Fruit fly (Drosophila melanogaster) whole organism, wandering third instar larva: Measurements from ENCODE around the gene CG14995.

Experiments used
- GATAd ChIP-seq: sonication (Bioruptor generic); optimal IDR thresholded peaks from 2 replicates; lab custom pipeline; 2016; ENCODE audit warnings: missing biosample characterization, missing genetic modification characterization
- Mio ChIP-seq: sonication (Bioruptor generic); optimal IDR thresholded peaks from 2 replicates; lab custom pipeline; 2016; ENCODE audit warnings: missing biosample characterization, missing genetic modification characterization
- h ChIP-seq: fragments of 200-800 bp; sonication (Bioruptor generic); optimal IDR thresholded peaks from 3 replicates; lab custom pipeline; 2016; ENCODE audit warnings: missing biosample characterization, mild to moderate bottlenecking, missing genetic modification characterization
- lola ChIP-seq: fragments of >200 bp; optimal IDR thresholded peaks from 2 replicates; lab custom pipeline; 2017; ENCODE audit warnings: missing biosample characterization, missing genetic modification characterization
- sage ChIP-seq: fragments of 200-800 bp; sonication (Bioruptor generic); optimal IDR thresholded peaks from 2 replicates; lab custom pipeline; 2016; ENCODE audit warnings: missing biosample characterization, mild to moderate bottlenecking, missing genetic modification characterization

- TF ChIP-seq lola (GFP tag; lab: Kevin White, UChicago) (no peak), h (GFP tag; lab: Kevin White, UChicago) (no peak), GATAd (no peak), Mio (GFP tag; lab: Kevin White, UChicago) (no peak), sage (GFP tag; lab: Kevin White, UChicago) (no peak)
Observed at dm6 chr3L:4110212-4110611, 7.2 kb upstream of the CG14995 start.
